Fruit fly (Drosophila melanogaster): Measurements from ENCODE around the gene CG43050.

dm6 chr2L:13130291-13130690 lies 11.2 kb downstream of the CG43050 start, which contains the start of gene CG5122:
- TF ChIP-seq CG8478 (optimal IDR thresholded peaks at IDR 0.05) = no peak
- TF ChIP-seq pan (optimal IDR thresholded peaks at IDR 0.05) = no peak
- TF ChIP-seq Dll (optimal IDR thresholded peaks at IDR 0.05) = no peak

Data from whole organism.